Worm (Caenorhabditis elegans): ENCODE results near the gene F46F5.7.

- TF ChIP-seq unc-62 (GFP tag; optimal IDR thresholded peaks at IDR 0.05) (no peak), nhr-237 (tag; optimal IDR thresholded peaks at IDR 0.05) (no peak), lin-39 (tag; optimal IDR thresholded peaks at IDR 0.05) (no peak), nhr-12 (tag; optimal IDR thresholded peaks at IDR 0.05) (no peak), ama-1 (optimal IDR thresholded peaks at IDR 0.05) (no peak), nhr-6 (tag; optimal IDR thresholded peaks at IDR 0.05) (no peak), fos-1 (tag; optimal IDR thresholded peaks at IDR 0.05) (no peak), sem-4 (tag; optimal IDR thresholded peaks at IDR 0.05) (no peak)
Observed at ce11 chrII:786938-787337, 33.5 kb downstream of the F46F5.7 start, which contains the start of gene F46F5.16.
